Worm (Caenorhabditis elegans): ENCODE data around the gene Y43F8B.28.

DNA sequence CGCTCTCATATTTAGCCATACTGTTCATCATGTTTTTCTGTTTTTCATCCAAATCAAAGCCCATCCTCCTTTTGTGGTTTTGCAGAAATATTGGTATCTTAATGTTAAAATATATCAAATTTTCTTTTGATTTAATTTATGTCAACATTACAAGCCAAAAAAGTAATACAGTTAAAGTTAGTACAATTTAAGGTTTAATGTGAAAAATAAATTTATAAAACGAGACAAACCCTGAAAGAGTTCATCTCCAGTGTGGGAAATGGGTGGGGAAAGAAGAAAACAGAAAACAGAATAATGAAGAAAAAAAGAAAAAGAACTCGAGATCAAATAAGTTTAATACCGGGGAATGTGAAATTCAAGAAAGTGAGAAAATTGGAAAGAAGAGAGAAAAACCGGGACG lies 36.3 kb upstream of the Y43F8B.28 start, which contains the start of gene M04C3.2:
- no peak for TF ChIP-seq unc-62 (GFP tag; optimal IDR thresholded peaks at IDR 0.05)
- no peak for TF ChIP-seq elt-1 (tag; optimal IDR thresholded peaks at IDR 0.05)
- TF ChIP-seq nhr-77 (tag; optimal IDR thresholded peaks at IDR 0.05) = no peak
- no peak for TF ChIP-seq ceh-82 (tag; optimal IDR thresholded peaks at IDR 0.05)
- TF ChIP-seq aly-2 (tag; optimal IDR thresholded peaks at IDR 0.05) = no peak
- TF ChIP-seq dmd-4 (tag; optimal IDR thresholded peaks at IDR 0.05) = no peak
- TF ChIP-seq nhr-237 (tag; optimal IDR thresholded peaks at IDR 0.05) = no peak
- no peak for TF ChIP-seq skn-1 (tag; optimal IDR thresholded peaks at IDR 0.05)
